Worm (Caenorhabditis elegans): ENCODE results near the gene F43G6.8.

DNA sequence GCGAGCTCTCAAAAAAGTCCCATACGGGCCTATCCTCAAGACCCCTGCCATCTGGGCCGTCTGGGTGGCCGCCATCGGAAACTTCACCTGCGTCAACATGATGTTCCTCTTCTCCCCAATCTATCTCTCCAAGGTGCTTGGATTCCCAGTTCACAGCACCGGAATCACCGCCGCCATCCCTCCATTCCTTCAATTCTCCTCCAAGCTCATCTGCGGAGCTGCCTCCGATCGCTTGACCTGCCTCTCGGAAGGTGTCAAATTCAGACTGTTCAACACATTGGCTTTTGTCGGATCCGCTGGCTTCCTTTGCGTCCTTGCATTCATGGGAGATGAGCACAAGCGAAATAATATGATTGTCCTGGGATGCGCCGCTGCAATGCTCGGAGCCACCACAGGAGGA is 31.1 kb upstream of the F43G6.8 start:
- TF ChIP-seq nhr-76 (tag; optimal IDR thresholded peaks at IDR 0.05) = no peak
- no peak for TF ChIP-seq unc-39 (tag; optimal IDR thresholded peaks at IDR 0.05)
- no peak for TF ChIP-seq nhr-12 (tag; optimal IDR thresholded peaks at IDR 0.05)
- TF ChIP-seq pha-4 (tag; optimal IDR thresholded peaks at IDR 0.05) = no peak
- no peak for TF ChIP-seq unc-62 (GFP tag; optimal IDR thresholded peaks at IDR 0.05)
- no peak for TF ChIP-seq elt-3 (tag; optimal IDR thresholded peaks at IDR 0.05)
- no peak for TF ChIP-seq elt-1 (tag; optimal IDR thresholded peaks at IDR 0.05)
- no peak for TF ChIP-seq daf-12 (tag; optimal IDR thresholded peaks at IDR 0.05)
- no peak for TF ChIP-seq egl-27 (tag; optimal IDR thresholded peaks at IDR 0.05)
- no peak for TF ChIP-seq snpc-4 (tag; optimal IDR thresholded peaks at IDR 0.05)
- no peak for TF ChIP-seq ama-1 (optimal IDR thresholded peaks at IDR 0.05)
- no peak for TF ChIP-seq tbx-2 (tag; optimal IDR thresholded peaks at IDR 0.05)
